Worm (Caenorhabditis elegans): ENCODE data around the gene psd-1.

psd-1 gene

ce11 chrIII:7297045-7297680 is 22.0 kb upstream of the psd-1 start (continued):
- TF ChIP-seq arid-1 (GFP tag; conservative IDR thresholded peaks at IDR 0.05) (no peak), F49E8.2 (tag; optimal IDR thresholded peaks at IDR 0.05; ENCODE audit: borderline replicate concordance) (no peak), mdl-1 (tag; optimal IDR thresholded peaks at IDR 0.05) (peak in 1 of 2 experiments; percentile 27)

DNA sequence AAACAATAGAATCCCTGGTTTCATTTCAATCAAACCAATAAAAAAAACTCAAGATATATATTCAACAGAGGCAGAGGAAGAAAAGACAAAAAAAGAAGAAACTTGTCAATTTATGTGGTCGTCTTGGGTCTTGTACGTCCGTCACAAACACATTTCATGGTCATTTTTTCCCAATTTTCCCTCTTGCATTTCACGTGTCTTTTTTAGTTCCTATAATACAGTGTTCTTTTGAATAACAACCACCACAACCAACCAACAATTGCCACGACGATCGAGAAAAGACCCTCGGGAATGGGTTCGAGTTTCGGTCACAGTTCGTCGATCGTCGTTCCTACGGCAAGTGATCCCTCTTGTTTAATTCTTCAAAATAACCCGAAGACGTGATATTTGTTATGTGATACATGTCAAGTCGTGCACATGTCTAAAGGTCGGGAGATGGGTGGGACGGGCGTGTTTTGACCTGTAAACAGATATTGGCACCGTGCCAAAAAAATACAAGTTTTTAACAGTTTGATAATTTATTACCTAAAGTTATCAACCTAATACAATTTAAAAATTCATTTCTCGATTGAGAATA is 21.0 kb upstream of the psd-1 start:
- no peak for TF ChIP-seq nhr-11 (tag; optimal IDR thresholded peaks at IDR 0.05)
- TF ChIP-seq skn-1 (tag; optimal IDR thresholded peaks at IDR 0.05): no peak
- TF ChIP-seq daf-12 (tag; optimal IDR thresholded peaks at IDR 0.05): no peak
- TF ChIP-seq nhr-28 (tag; optimal IDR thresholded peaks at IDR 0.05): peak; percentile 61
- TF ChIP-seq T20F7.1 (GFP tag; optimal IDR thresholded peaks at IDR 0.05): no peak
- TF ChIP-seq arid-1 (GFP tag; conservative IDR thresholded peaks at IDR 0.05): no peak
- peak in 1 of 2 experiments; percentile 99 for TF ChIP-seq unc-62 (GFP tag; optimal IDR thresholded peaks at IDR 0.05 in 1 of 2)
- TF ChIP-seq unc-62 (tag; optimal IDR thresholded peaks at IDR 0.05): no peak
- TF ChIP-seq nhr-42 (GFP tag; IDR thresholded peaks at IDR 0.05): no peak
- TF ChIP-seq ZK546.5 (tag; optimal IDR thresholded peaks at IDR 0.05): no peak
- TF ChIP-seq tra-1 (GFP tag; IDR thresholded peaks at IDR 0.05): no peak
- no peak for TF ChIP-seq saeg-2 (GFP tag; IDR thresholded peaks at IDR 0.05)
- no peak for TF ChIP-seq nhr-102 (tag; optimal IDR thresholded peaks at IDR 0.05)
- TF ChIP-seq ces-1 (GFP tag; optimal IDR thresholded peaks at IDR 0.05): no peak
- no peak for TF ChIP-seq php-3 (GFP tag; IDR thresholded peaks at IDR 0.05)
- no peak for TF ChIP-seq mes-2 (tag; optimal IDR thresholded peaks at IDR 0.05; ENCODE audit: poor library complexity, severe bottlenecking)
- no peak for TF ChIP-seq duxl-1 (tag; optimal IDR thresholded peaks at IDR 0.05; ENCODE audit: poor library complexity)
- peak; percentile 25 for TF ChIP-seq hlh-30 (tag; optimal IDR thresholded peaks at IDR 0.05; ENCODE audit: insufficient read depth)
- TF ChIP-seq F49E8.2 (tag; optimal IDR thresholded peaks at IDR 0.05; ENCODE audit: borderline replicate concordance): no peak
- TF ChIP-seq aly-2 (tag; optimal IDR thresholded peaks at IDR 0.05): no peak
- TF ChIP-seq ctbp-1 (GFP tag; IDR thresholded peaks at IDR 0.05): no peak
- no peak for TF ChIP-seq madf-9 (GFP tag; conservative IDR thresholded peaks at IDR 0.05)
- 0 out of 2 replicates have a peak, but pooled peaks have one; percentile 10 for TF ChIP-seq dmd-6 (GFP tag; IDR thresholded peaks at IDR 0.05)
- TF ChIP-seq pha-4 (GFP tag; IDR thresholded peaks at IDR 0.05): no peak
- no peak for TF ChIP-seq pha-4 (tag; optimal IDR thresholded peaks at IDR 0.05)
- TF ChIP-seq spr-1 (tag; optimal IDR thresholded peaks at IDR 0.05): no peak
- TF ChIP-seq sdz-12 (GFP tag; optimal IDR thresholded peaks at IDR 0.05): no peak
- TF ChIP-seq fos-1 (tag; optimal IDR thresholded peaks at IDR 0.05): no peak
- TF ChIP-seq lin-39 (tag; optimal IDR thresholded peaks at IDR 0.05): no peak
- TF ChIP-seq dmd-8 (GFP tag; IDR thresholded peaks at IDR 0.05): no peak
- TF ChIP-seq D1046.2 (GFP tag; IDR thresholded peaks at IDR 0.05): no peak
- TF ChIP-seq gei-8 (GFP tag; optimal IDR thresholded peaks at IDR 0.05): no peak
- no peak for TF ChIP-seq unc-39 (tag; optimal IDR thresholded peaks at IDR 0.05)
- no peak for TF ChIP-seq lin-1 (GFP tag; IDR thresholded peaks at IDR 0.05)
- peak in 1 of 2 experiments; percentile 35 for TF ChIP-seq lsy-2 (tag; optimal IDR thresholded peaks at IDR 0.05)
- no peak for TF ChIP-seq Y105C5A.15 (GFP tag; IDR thresholded peaks at IDR 0.05)
- TF ChIP-seq attf-4 (tag; optimal IDR thresholded peaks at IDR 0.05): no peak
- no peak for TF ChIP-seq lin-29 (GFP tag; IDR thresholded peaks at IDR 0.05)
- TF ChIP-seq tag-97 (GFP tag; IDR thresholded peaks at IDR 0.05): no peak
- no peak for TF ChIP-seq daf-8 (GFP tag; IDR thresholded peaks at IDR 0.05)
- no peak for TF ChIP-seq set-16 (GFP tag; IDR thresholded peaks at IDR 0.05)
- no peak for TF ChIP-seq fkh-10 (GFP tag; optimal IDR thresholded peaks at IDR 0.05)
- TF ChIP-seq zip-11 (GFP tag; IDR thresholded peaks at IDR 0.05): no peak
- TF ChIP-seq spr-3 (GFP tag; optimal IDR thresholded peaks at IDR 0.05): no peak
- no peak for TF ChIP-seq lin-15B (tag; optimal IDR thresholded peaks at IDR 0.05)
- TF ChIP-seq daf-16 (GFP tag; optimal IDR thresholded peaks at IDR 0.05): no peak
- no peak for TF ChIP-seq daf-16 (tag; optimal IDR thresholded peaks at IDR 0.05)
- no peak for TF ChIP-seq ceh-28 (tag; optimal IDR thresholded peaks at IDR 0.05)
